Worm (Caenorhabditis elegans) whole organism, L3 larva: Measurements from ENCODE around the gene F35H10.2.

ENCODE experiments used
- ZK546.5 ChIP-seq: sonication (generic microtip); optimal IDR thresholded peaks from 2 replicates; lab custom pipeline; 2017; ENCODE audit warnings: missing biosample characterization, missing genetic modification characterization
- ama-1 ChIP-seq: fragments of 150-350 bp; optimal IDR thresholded peaks from 2 replicates; lab custom pipeline; 2018
- ceh-28 ChIP-seq: fragments of 150-350 bp; optimal IDR thresholded peaks from 2 replicates; lab custom pipeline; 2014; ENCODE audit warnings: missing biosample characterization, missing genetic modification reagents, missing genetic modification characterization
- lin-39 ChIP-seq: fragments of 150-350 bp; optimal IDR thresholded peaks from 2 replicates; lab custom pipeline; 2018; ENCODE audit warnings: missing biosample characterization, missing genetic modification reagents, missing genetic modification characterization
- mdl-1 ChIP-seq: fragments of 150-350 bp; optimal IDR thresholded peaks from 2 replicates; lab custom pipeline; 2014; ENCODE audit warnings: missing biosample characterization, missing genetic modification characterization
- mml-1 ChIP-seq: fragments of 150-350 bp; sonication (generic microtip); optimal IDR thresholded peaks from 3 replicates; lab custom pipeline; 2014; ENCODE audit warnings: missing biosample characterization, missing genetic modification characterization
- nhr-12 ChIP-seq: fragments of 150-350 bp; optimal IDR thresholded peaks from 2 replicates; lab custom pipeline; 2014; ENCODE audit warnings: missing biosample characterization, missing genetic modification characterization
- pha-4 ChIP-seq: fragments of 150-350 bp; optimal IDR thresholded peaks from 2 replicates; lab custom pipeline; 2014; ENCODE audit warnings: missing biosample characterization, missing genetic modification reagents, missing genetic modification characterization
- pqm-1 ChIP-seq: fragments of 150-350 bp; optimal IDR thresholded peaks from 2 replicates; lab custom pipeline; 2017; ENCODE audit warnings: missing biosample characterization, missing genetic modification characterization, inconsistent platforms
- snpc-4 ChIP-seq: fragments of 150-350 bp; optimal IDR thresholded peaks from 2 replicates; lab custom pipeline; 2014; ENCODE audit warnings: missing biosample characterization, missing genetic modification characterization
- unc-39 ChIP-seq: sonication (generic microtip); optimal IDR thresholded peaks from 4 replicates; lab custom pipeline; 2017; ENCODE audit warnings: missing biosample characterization, missing genetic modification characterization
- zag-1 ChIP-seq: fragments of 150-350 bp; optimal IDR thresholded peaks from 2 replicates; lab custom pipeline; 2014; ENCODE audit warnings: missing biosample characterization, missing genetic modification characterization
- ztf-11 ChIP-seq: fragments of 150-350 bp; optimal IDR thresholded peaks from 2 replicates; lab custom pipeline; 2014; ENCODE audit warnings: missing biosample characterization, missing genetic modification characterization
- ztf-4 ChIP-seq: fragments of 150-350 bp; optimal IDR thresholded peaks from 2 replicates; lab custom pipeline; 2014; ENCODE audit warnings: missing biosample characterization, missing genetic modification characterization

- TF ChIP-seq ztf-4 (no peak), pqm-1 (no peak), mdl-1 (tag; lab: Kevin White, UChicago) (no peak), unc-39 (tag; lab: Kevin White, UChicago) (no peak), ama-1 (lab: Kevin White, UChicago) (no peak), lin-39 (tag; lab: Kevin White, UChicago) (no peak), nhr-12 (no peak), zag-1 (tag; lab: Kevin White, UChicago) (no peak), mml-1 (no peak), snpc-4 (no peak), ztf-11 (no peak), ZK546.5 (no peak), ceh-28 (no peak), pha-4 (tag; lab: Kevin White, UChicago) (peak; percentile 55)
These were observed 47.9 kb downstream of the F35H10.2 start for ce11 chrIV:8376923-8377322.
